Fruit fly (Drosophila melanogaster) whole organism, embryonic: ENCODE data around the gene par-6.

Experiments
- Aef1 ChIP-seq: fragments of 200-800 bp; sonication (Bioruptor generic); IDR thresholded peaks from 3 replicates; pipeline ENCODE4 v1.3.6; 2022; ENCODE audit warnings: missing biosample characterization, missing genetic modification characterization
- Atf3 ChIP-seq: fragments of 200-800 bp; sonication (Bioruptor generic); optimal IDR thresholded peaks from 3 replicates; lab custom pipeline; 2016; ENCODE audit warnings: missing biosample characterization, missing genetic modification characterization
- B-H2 ChIP-seq: fragments of 200-800 bp; sonication (Bioruptor generic); optimal IDR thresholded peaks from 2 replicates; lab custom pipeline; 2018; ENCODE audit warnings: missing biosample characterization, mild to moderate bottlenecking, missing genetic modification characterization
- Bgb ChIP-seq: fragments of 200-800 bp; sonication (Bioruptor generic); IDR thresholded peaks from 2 replicates; pipeline ENCODE4 v1.3.6; 2022; ENCODE audit warnings: missing biosample characterization, missing genetic modification characterization; ENCODE audit not compliant: partially characterized antibody
- Blimp-1 ChIP-seq: fragments of 200-800 bp; sonication (Bioruptor generic); optimal IDR thresholded peaks from 3 replicates; lab custom pipeline; 2018; ENCODE audit warnings: missing biosample characterization, missing genetic modification characterization, mild to moderate bottlenecking, moderate library complexity, missing genetic modification reagents
- CG10209 ChIP-seq: fragments of 200-800 bp; sonication (Bioruptor generic); optimal IDR thresholded peaks from 3 replicates; lab custom pipeline; 2017; ENCODE audit warnings: missing biosample characterization, mild to moderate bottlenecking, missing genetic modification characterization, missing genetic modification reagents
- CG10462 ChIP-seq: fragments of 200-800 bp; sonication (Bioruptor generic); optimal IDR thresholded peaks from 2 replicates; lab custom pipeline; 2016; ENCODE audit warnings: missing biosample characterization, missing genetic modification characterization
- CG10565 ChIP-seq: fragments of 200-800 bp; sonication (Bioruptor generic); optimal IDR thresholded peaks from 3 replicates; lab custom pipeline; 2016; ENCODE audit warnings: missing biosample characterization, mild to moderate bottlenecking, missing genetic modification characterization
- CG11456 ChIP-seq: fragments of 200-800 bp; sonication (Bioruptor generic); IDR thresholded peaks from 3 replicates; pipeline ENCODE4 v1.3.6; 2022; ENCODE audit warnings: missing biosample characterization, missing genetic modification characterization
- CG12071 ChIP-seq: fragments of 200-800 bp; sonication (Bioruptor generic); optimal IDR thresholded peaks from 3 replicates; lab custom pipeline; 2018; ENCODE audit warnings: missing biosample characterization, mild to moderate bottlenecking, missing genetic modification characterization
- CG13123 ChIP-seq: fragments of 200-800 bp; sonication (Bioruptor generic); optimal IDR thresholded peaks from 2 replicates; lab custom pipeline; 2016; ENCODE audit warnings: missing biosample characterization, missing genetic modification characterization
- CG14860 ChIP-seq: fragments of 200-800 bp; sonication (Bioruptor generic); IDR thresholded peaks from 3 replicates; pipeline ENCODE4 v1.3.6; 2022; ENCODE audit warnings: missing biosample characterization, missing genetic modification characterization; ENCODE audit not compliant: partially characterized antibody
- CG15073 ChIP-seq: fragments of 200-800 bp; sonication (Bioruptor generic); optimal IDR thresholded peaks from 2 replicates; lab custom pipeline; 2016; ENCODE audit warnings: missing biosample characterization, missing genetic modification characterization
- CG1603 ChIP-seq: fragments of 200-800 bp; sonication (Bioruptor generic); optimal IDR thresholded peaks from 2 replicates; lab custom pipeline; 2019; ENCODE audit warnings: missing biosample characterization, mild to moderate bottlenecking, missing genetic modification characterization, moderate library complexity
- CG17612 ChIP-seq: fragments of 200-800 bp; sonication (Bioruptor generic); IDR thresholded peaks from 2 replicates; pipeline ENCODE4 v1.3.6; 2022; ENCODE audit warnings: missing biosample characterization, missing genetic modification characterization
- CG32767 ChIP-seq: fragments of 200-800 bp; sonication (Bioruptor generic); IDR thresholded peaks from 2 replicates; pipeline ENCODE4 v1.3.6; 2022; ENCODE audit warnings: missing biosample characterization, missing genetic modification characterization
- CG34224 ChIP-seq: fragments of 200-800 bp; sonication (Bioruptor generic); IDR thresholded peaks from 3 replicates; pipeline ENCODE4 v1.3.6; 2022; ENCODE audit warnings: missing biosample characterization, missing genetic modification characterization; ENCODE audit not compliant: partially characterized antibody
- CG3995 ChIP-seq: fragments of 200-800 bp; sonication (Bioruptor generic); optimal IDR thresholded peaks from 3 replicates; lab custom pipeline; 2016; ENCODE audit warnings: missing biosample characterization, missing genetic modification characterization
- CG4328 ChIP-seq: fragments of 200-800 bp; sonication (Bioruptor generic); optimal IDR thresholded peaks from 3 replicates; lab custom pipeline; 2017; ENCODE audit warnings: missing biosample characterization, missing genetic modification reagents, missing genetic modification characterization
- CG4617 ChIP-seq: fragments of 200-800 bp; sonication (Bioruptor generic); optimal IDR thresholded peaks from 3 replicates; lab custom pipeline; 2016; ENCODE audit warnings: missing biosample characterization, missing genetic modification characterization, borderline replicate concordance
- CG8478 ChIP-seq: fragments of >200 bp; optimal IDR thresholded peaks from 2 replicates; lab custom pipeline; 2018
- CG9215 ChIP-seq: fragments of 200-800 bp; sonication (Bioruptor generic); IDR thresholded peaks from 2 replicates; pipeline ENCODE4 v1.3.6; 2022; ENCODE audit warnings: missing biosample characterization, missing genetic modification characterization
- CG9437 ChIP-seq: fragments of 200-800 bp; sonication (Bioruptor generic); optimal IDR thresholded peaks from 2 replicates; lab custom pipeline; 2018; ENCODE audit warnings: missing biosample characterization, mild to moderate bottlenecking, missing genetic modification characterization
- Eip74EF ChIP-seq, 2 experiments: fragments of 200-800 bp in 1 of 2; fragments of >200 bp in 1 of 2; sonication (Bioruptor generic) in 1 of 2; optimal IDR thresholded peaks; 2 replicates each; lab custom pipeline; 2017 to 2019; ENCODE audit warnings: missing biosample characterization in 2 of 2, missing genetic modification characterization in 2 of 2, mild to moderate bottlenecking in 1 of 2, moderate library complexity in 1 of 2
- HLH4C ChIP-seq: fragments of 200-800 bp; sonication (Bioruptor generic); IDR thresholded peaks from 3 replicates; pipeline ENCODE4 v1.3.6; 2022; ENCODE audit warnings: missing biosample characterization, missing genetic modification characterization; ENCODE audit not compliant: partially characterized antibody
- Mrtf ChIP-seq: fragments of 200-800 bp; sonication (Bioruptor generic); IDR thresholded peaks from 3 replicates; pipeline ENCODE4 v1.3.6; 2022; ENCODE audit warnings: missing biosample characterization, missing genetic modification characterization
- NC2β ChIP-seq: fragments of 200-800 bp; sonication (Bioruptor generic); optimal IDR thresholded peaks from 2 replicates; lab custom pipeline; 2016; ENCODE audit warnings: missing biosample characterization, missing genetic modification characterization
- Opbp ChIP-seq: fragments of 200-800 bp; sonication (Bioruptor generic); IDR thresholded peaks from 3 replicates; pipeline ENCODE4 v1.3.6; 2022; ENCODE audit warnings: missing biosample characterization, missing genetic modification characterization; ENCODE audit not compliant: partially characterized antibody
- Optix ChIP-seq: fragments of 200-800 bp; sonication (Bioruptor generic); IDR thresholded peaks from 3 replicates; pipeline ENCODE4 v1.3.6; 2022; ENCODE audit warnings: missing biosample characterization, missing genetic modification characterization
- Ssrp ChIP-seq: fragments of 200-800 bp; sonication (Bioruptor generic); optimal IDR thresholded peaks from 2 replicates; lab custom pipeline; 2018; ENCODE audit warnings: missing biosample characterization, mild to moderate bottlenecking, missing genetic modification characterization, moderate library complexity
- al ChIP-seq: fragments of 200-800 bp; sonication (Bioruptor generic); IDR thresholded peaks from 2 replicates; pipeline ENCODE4 v1.3.6; 2022; ENCODE audit warnings: missing biosample characterization, missing genetic modification characterization
- bsh ChIP-seq, 2 experiments: fragments of 200-800 bp; sonication (Bioruptor generic); optimal IDR thresholded peaks; 2 replicates each; lab custom pipeline; 2017 to 2018; ENCODE audit warnings: mild to moderate bottlenecking in 2 of 2, missing biosample characterization in 2 of 2, missing genetic modification characterization in 2 of 2, moderate library complexity in 1 of 2
- chinmo ChIP-seq: fragments of 200-800 bp; sonication (Bioruptor generic); IDR thresholded peaks from 4 replicates; pipeline ENCODE4 v1.3.6; 2022; ENCODE audit warnings: missing biosample characterization, missing genetic modification characterization; ENCODE audit not compliant: partially characterized antibody
- emc ChIP-seq: fragments of 200-800 bp; sonication (Bioruptor generic); optimal IDR thresholded peaks from 2 replicates; lab custom pipeline; 2016; ENCODE audit warnings: missing biosample characterization, missing genetic modification characterization
- ems ChIP-seq: fragments of 200-800 bp; sonication (Bioruptor generic); optimal IDR thresholded peaks from 3 replicates; lab custom pipeline; 2016; ENCODE audit warnings: missing biosample characterization, missing genetic modification characterization
- eyg ChIP-seq: fragments of 200-800 bp; sonication (Bioruptor generic); optimal IDR thresholded peaks from 3 replicates; lab custom pipeline; 2016; ENCODE audit warnings: missing biosample characterization, missing genetic modification characterization
- fd3F ChIP-seq: fragments of 200-800 bp; sonication (Bioruptor generic); optimal IDR thresholded peaks from 2 replicates; lab custom pipeline; 2018; ENCODE audit warnings: missing biosample characterization, mild to moderate bottlenecking, missing genetic modification characterization, moderate library complexity
- gem ChIP-seq: fragments of 200-800 bp; sonication (Bioruptor generic); optimal IDR thresholded peaks from 2 replicates; lab custom pipeline; 2019; ENCODE audit warnings: missing biosample characterization, mild to moderate bottlenecking, missing genetic modification characterization, moderate library complexity
- luna ChIP-seq: fragments of 200-800 bp; sonication (Bioruptor generic); optimal IDR thresholded peaks from 2 replicates; lab custom pipeline; 2016; ENCODE audit warnings: missing biosample characterization, missing genetic modification characterization
- nerfin-2 ChIP-seq: fragments of 200-800 bp; sonication (Bioruptor generic); IDR thresholded peaks from 2 replicates; pipeline ENCODE4 v1.3.6; 2022; ENCODE audit warnings: missing biosample characterization, missing genetic modification characterization; ENCODE audit not compliant: partially characterized antibody
- oc ChIP-seq: fragments of 200-800 bp; sonication (Bioruptor generic); optimal IDR thresholded peaks from 2 replicates; lab custom pipeline; 2018; ENCODE audit warnings: missing biosample characterization, mild to moderate bottlenecking, missing genetic modification characterization, moderate library complexity
- pho ChIP-seq: fragments of 200-800 bp; sonication (Bioruptor generic); optimal IDR thresholded peaks from 2 replicates; lab custom pipeline; 2016; ENCODE audit warnings: missing biosample characterization, missing genetic modification characterization
- sim ChIP-seq: fragments of 200-800 bp; sonication (Bioruptor generic); IDR thresholded peaks from 2 replicates; pipeline ENCODE4 v1.3.6; 2022; ENCODE audit warnings: missing biosample characterization, missing genetic modification characterization
- sna ChIP-seq: fragments of 200-800 bp; sonication (Bioruptor generic); IDR thresholded peaks from 2 replicates; pipeline ENCODE4 v1.3.6; 2022; ENCODE audit warnings: missing biosample characterization, missing genetic modification characterization; ENCODE audit not compliant: partially characterized antibody
- stc ChIP-seq: fragments of 200-800 bp; sonication (Bioruptor generic); IDR thresholded peaks from 2 replicates; pipeline ENCODE4 v1.3.6; 2022; ENCODE audit warnings: missing biosample characterization, missing genetic modification characterization
- tin ChIP-seq: fragments of 200-800 bp; sonication (Bioruptor generic); optimal IDR thresholded peaks from 3 replicates; lab custom pipeline; 2016; ENCODE audit warnings: missing biosample characterization, missing genetic modification characterization

par-6 gene

dm6 chrX:17709546-17710272, 6.6 kb downstream of the par-6 start, which contains the start of the genes CG8173 and raskol (continued):
- no peak for TF ChIP-seq Atf3 (GFP tag; lab: Kevin White, UChicago)
- TF ChIP-seq oc (tag; lab: Kevin White, UChicago) = no peak
- peak; percentile 71 for TF ChIP-seq CG1603 (tag; lab: Kevin White, UChicago)
- TF ChIP-seq CG34224 (GFP tag; lab: Robert Waterston, UW) = no peak
- peak; percentile 9 for TF ChIP-seq NC2β (GFP tag; lab: Kevin White, UChicago)
- no peak for TF ChIP-seq CG4617 (GFP tag; lab: Kevin White, UChicago)
- TF ChIP-seq Blimp-1 (GFP tag; lab: Kevin White, UChicago) = no peak
- TF ChIP-seq CG10209 (GFP tag; lab: Kevin White, UChicago) = no peak
- TF ChIP-seq ems (GFP tag; lab: Kevin White, UChicago) = no peak
- TF ChIP-seq tin (GFP tag; lab: Kevin White, UChicago) = no peak
- TF ChIP-seq CG9215 (GFP tag; lab: Robert Waterston, UW) = no peak
- no peak for TF ChIP-seq gem
- no peak for TF ChIP-seq CG4328
- TF ChIP-seq Ssrp (tag; lab: Kevin White, UChicago) = no peak
- peak; percentile 59; the same call in 2 of the 3 replicates for TF ChIP-seq Opbp (GFP tag; lab: Robert Waterston, UW)
- TF ChIP-seq Optix (GFP tag; lab: Robert Waterston, UW) = no peak
- peak; percentile 33 for TF ChIP-seq B-H2
- TF ChIP-seq chinmo (GFP tag; lab: Robert Waterston, UW) = peak; percentile 62; the same call in 2 of the 4 replicates
- TF ChIP-seq bsh (GFP tag; optimal IDR thresholded peaks at IDR 0.05; lab: Kevin White, UChicago) = no peak
- no peak for TF ChIP-seq sna (GFP tag; lab: Robert Waterston, UW)
- TF ChIP-seq Aef1 = peak; percentile 39; the same call in 1 of the 3 replicates
- no peak for TF ChIP-seq al (GFP tag; lab: Robert Waterston, UW)
- no peak for TF ChIP-seq luna (GFP tag; lab: Kevin White, UChicago)
- no peak for TF ChIP-seq Mrtf (GFP tag; lab: Robert Waterston, UW)
- TF ChIP-seq CG9437 (GFP tag; lab: Kevin White, UChicago) = no peak
- TF ChIP-seq CG11456 = 0 out of 3 replicates have a peak, but pooled peaks have one; percentile 14
- TF ChIP-seq CG14860 (GFP tag; lab: Robert Waterston, UW) = no peak
- peak; percentile 58; the same call in 1 of the 2 replicates for TF ChIP-seq Bgb (GFP tag; lab: Robert Waterston, UW)
- no peak for TF ChIP-seq CG13123
- TF ChIP-seq stc = no peak
- TF ChIP-seq CG3995 (GFP tag; lab: Kevin White, UChicago) = no peak
- TF ChIP-seq nerfin-2 (GFP tag; lab: Robert Waterston, UW) = 0 out of 2 replicates have a peak, but pooled peaks have one; percentile 29
- no peak for TF ChIP-seq CG10462
- TF ChIP-seq CG32767 (GFP tag; lab: Robert Waterston, UW) = no peak
- TF ChIP-seq CG12071 (GFP tag; lab: Kevin White, UChicago) = no peak
- TF ChIP-seq Eip74EF (GFP tag; optimal IDR thresholded peaks at IDR 0.05; lab: Kevin White, UChicago) = no peak
- TF ChIP-seq fd3F = no peak
- TF ChIP-seq CG15073 (GFP tag; lab: Kevin White, UChicago) = no peak
- TF ChIP-seq eyg (GFP tag; lab: Kevin White, UChicago) = no peak
- TF ChIP-seq HLH4C = no peak
- TF ChIP-seq sim (GFP tag; lab: Robert Waterston, UW) = no peak
- no peak for TF ChIP-seq CG10565 (GFP tag; lab: Kevin White, UChicago)
- no peak for TF ChIP-seq CG17612 (GFP tag; lab: Robert Waterston, UW)
- TF ChIP-seq emc (GFP tag; lab: Kevin White, UChicago) = no peak
- no peak for TF ChIP-seq CG8478 (lab: Kevin White, UChicago)
- TF ChIP-seq pho = no peak
